Worm (Caenorhabditis elegans) whole organism, L1 larva: Measurements from ENCODE around the gene ZK370.6.

Experiments used
- C16A3.4 ChIP-seq: fragments of 150-350 bp; optimal IDR thresholded peaks from 2 replicates; lab custom pipeline; 2014; ENCODE audit warnings: missing biosample characterization, missing genetic modification characterization
- C34B4.2 ChIP-seq: sonication (generic microtip); optimal IDR thresholded peaks from 2 replicates; lab custom pipeline; 2017; ENCODE audit warnings: mild to moderate bottlenecking, missing genetic modification characterization, missing compliant biosample characterization
- F16B12.6 ChIP-seq: fragments of 150-350 bp; optimal IDR thresholded peaks from 2 replicates; lab custom pipeline; 2014; ENCODE audit warnings: missing biosample characterization, missing genetic modification characterization
- Y116A8C.19 ChIP-seq: sonication (generic microtip); optimal IDR thresholded peaks from 2 replicates; lab custom pipeline; 2016; ENCODE audit warnings: missing compliant biosample characterization, missing genetic modification characterization, borderline replicate concordance
- aha-1 ChIP-seq: fragments of 150-350 bp; optimal IDR thresholded peaks from 2 replicates; lab custom pipeline; 2014; ENCODE audit warnings: missing biosample characterization, missing genetic modification characterization
- alr-1 ChIP-seq: fragments of 200-800 bp; sonication (Bioruptor generic); optimal IDR thresholded peaks from 2 replicates; lab custom pipeline; 2018; ENCODE audit warnings: borderline replicate concordance, mild to moderate bottlenecking, missing genetic modification characterization, missing compliant biosample characterization
- ama-1 ChIP-seq: fragments of 150-350 bp; optimal IDR thresholded peaks from 2 replicates; lab custom pipeline; 2014
- blmp-1 ChIP-seq: fragments of 150-350 bp; optimal IDR thresholded peaks from 2 replicates; lab custom pipeline; 2014; ENCODE audit warnings: missing biosample characterization, missing genetic modification characterization
- ceh-88 ChIP-seq: fragments of 200-800 bp; sonication (Bioruptor generic); IDR thresholded peaks from 2 replicates; pipeline ENCODE4 v1.3.6; 2022; ENCODE audit warnings: missing genetic modification characterization, missing compliant biosample characterization
- ceh-90 ChIP-seq: sonication (generic microtip); optimal IDR thresholded peaks from 2 replicates; lab custom pipeline; 2016; ENCODE audit warnings: missing genetic modification characterization, missing compliant biosample characterization
- ces-1 ChIP-seq: fragments of 150-350 bp; optimal IDR thresholded peaks from 2 replicates; lab custom pipeline; 2014; ENCODE audit warnings: missing biosample characterization, missing genetic modification reagents, missing genetic modification characterization
- dpl-1 ChIP-seq, 3 experiments: fragments of 150-350 bp in 2 of 3; sonication (generic microtip) in 1 of 3; optimal IDR thresholded peaks; 2 replicates each; lab custom pipeline; 2014 to 2017; ENCODE audit warnings: missing biosample characterization in 3 of 3, missing genetic modification characterization in 3 of 3, missing genetic modification reagents in 3 of 3
- egl-13 ChIP-seq: sonication (generic microtip); optimal IDR thresholded peaks from 2 replicates; lab custom pipeline; 2016; ENCODE audit warnings: missing genotype, missing genetic modification reagents, missing genetic modification characterization, missing compliant biosample characterization
- elt-3 ChIP-seq, 6 experiments: fragments of 150-350 bp in 1 of 6; sonication (generic microtip); optimal IDR thresholded peaks; 2 replicates each; lab custom pipeline; 2017 to 2018; ENCODE audit warnings: missing biosample characterization in 6 of 6, missing genetic modification characterization in 6 of 6, inconsistent platforms in 1 of 6
- fos-1 ChIP-seq: fragments of 150-350 bp; optimal IDR thresholded peaks from 2 replicates; lab custom pipeline; 2014; ENCODE audit warnings: missing biosample characterization, missing genetic modification characterization
- hlh-4 ChIP-seq: sonication (generic microtip); optimal IDR thresholded peaks from 2 replicates; lab custom pipeline; 2016; ENCODE audit warnings: mild to moderate bottlenecking, missing genetic modification characterization, missing compliant biosample characterization
- hpl-2 ChIP-seq: fragments of 150-350 bp; optimal IDR thresholded peaks from 2 replicates; lab custom pipeline; 2014; ENCODE audit warnings: missing biosample characterization, missing genetic modification reagents, missing genetic modification characterization
- irx-1 ChIP-seq: sonication (generic microtip); optimal IDR thresholded peaks from 2 replicates; lab custom pipeline; 2016; ENCODE audit warnings: missing genetic modification characterization, missing compliant biosample characterization
- isw-1 ChIP-seq: fragments of 200-800 bp; sonication (Bioruptor generic); IDR thresholded peaks from 2 replicates; pipeline ENCODE4 v1.3.6; 2022; ENCODE audit warnings: missing genetic modification characterization, missing compliant biosample characterization
- jun-1 ChIP-seq: fragments of 150-350 bp; optimal IDR thresholded peaks from 2 replicates; lab custom pipeline; 2014; ENCODE audit warnings: missing biosample characterization, missing genetic modification reagents, missing genetic modification characterization
- lin-14 ChIP-seq: fragments of 200-800 bp; sonication (Bioruptor generic); optimal IDR thresholded peaks from 2 replicates; lab custom pipeline; 2018; ENCODE audit warnings: mild to moderate bottlenecking, missing genetic modification characterization, moderate library complexity, missing compliant biosample characterization
- lin-35 ChIP-seq, 2 experiments: fragments of 150-350 bp; optimal IDR thresholded peaks; 2 replicates each; lab custom pipeline; 2014; ENCODE audit warnings: missing biosample characterization in 2 of 2, missing genetic modification characterization in 2 of 2, missing genetic modification reagents in 2 of 2
- lir-3 ChIP-seq: sonication (generic microtip); optimal IDR thresholded peaks from 2 replicates; lab custom pipeline; 2016; ENCODE audit warnings: mild to moderate bottlenecking, missing genetic modification characterization, moderate library complexity, missing compliant biosample characterization; ENCODE audit not compliant: poor library complexity
- mdl-1 ChIP-seq, 2 experiments: fragments of 150-350 bp; optimal IDR thresholded peaks; 2 replicates each; lab custom pipeline; 2014 to 2017; ENCODE audit warnings: missing biosample characterization in 2 of 2, missing genetic modification characterization in 2 of 2, inconsistent platforms in 1 of 2
- mef-2 ChIP-seq: fragments of 150-350 bp; optimal IDR thresholded peaks from 2 replicates; lab custom pipeline; 2014; ENCODE audit warnings: missing biosample characterization, missing genetic modification characterization
- mep-1 ChIP-seq: fragments of 150-350 bp; optimal IDR thresholded peaks from 2 replicates; lab custom pipeline; 2014; ENCODE audit warnings: missing biosample characterization, missing genetic modification characterization
- nhr-12 ChIP-seq: sonication (generic microtip); optimal IDR thresholded peaks from 2 replicates; lab custom pipeline; 2017; ENCODE audit warnings: missing biosample characterization, missing genetic modification characterization
- nhr-71 ChIP-seq: sonication (generic microtip); optimal IDR thresholded peaks from 2 replicates; lab custom pipeline; 2016; ENCODE audit warnings: mild to moderate bottlenecking, missing genetic modification characterization, moderate library complexity, missing compliant biosample characterization
- nhr-84 ChIP-seq: sonication (generic microtip); optimal IDR thresholded peaks from 2 replicates; lab custom pipeline; 2017; ENCODE audit warnings: missing biosample characterization, missing genetic modification characterization
- nhr-85 ChIP-seq: sonication (generic microtip); peaks from one replicate; lab custom pipeline; 2016; ENCODE audit warnings: missing genetic modification characterization, inconsistent platforms, missing compliant biosample characterization
- nhr-90 ChIP-seq: sonication (generic microtip); optimal IDR thresholded peaks from 2 replicates; lab custom pipeline; 2016; ENCODE audit warnings: mild to moderate bottlenecking, missing genetic modification characterization, missing compliant biosample characterization; ENCODE audit not compliant: poor library complexity
- pag-3 ChIP-seq: sonication (generic microtip); optimal IDR thresholded peaks from 2 replicates; lab custom pipeline; 2017; ENCODE audit warnings: missing genetic modification characterization, mild to moderate bottlenecking, missing compliant biosample characterization, antibody characterized with exemption, borderline replicate concordance; ENCODE audit not compliant: insufficient read depth
- pax-3 ChIP-seq: fragments of 200-800 bp; sonication (Bioruptor generic); optimal IDR thresholded peaks from 2 replicates; lab custom pipeline; 2018; ENCODE audit warnings: mild to moderate bottlenecking, missing genetic modification characterization, moderate library complexity, missing compliant biosample characterization
- skn-1 ChIP-seq: fragments of 150-350 bp; optimal IDR thresholded peaks from 2 replicates; lab custom pipeline; 2014; ENCODE audit warnings: missing biosample characterization, missing genetic modification characterization
- snpc-4 ChIP-seq: fragments of 150-350 bp; optimal IDR thresholded peaks from 2 replicates; lab custom pipeline; 2014; ENCODE audit warnings: missing biosample characterization, missing genetic modification characterization
- snu-23 ChIP-seq: sonication (generic microtip); optimal IDR thresholded peaks from 2 replicates; lab custom pipeline; 2016; ENCODE audit warnings: missing genetic modification characterization, missing compliant biosample characterization
- sup-37 ChIP-seq: fragments of 200-800 bp; sonication (Bioruptor generic); optimal IDR thresholded peaks from 2 replicates; lab custom pipeline; 2018; ENCODE audit warnings: mild to moderate bottlenecking, missing genetic modification characterization, missing compliant biosample characterization
- swsn-7 ChIP-seq: sonication (generic microtip); optimal IDR thresholded peaks from 2 replicates; lab custom pipeline; 2016; ENCODE audit warnings: missing genetic modification characterization, missing compliant biosample characterization
- tbx-2 ChIP-seq: sonication (generic microtip); optimal IDR thresholded peaks from 2 replicates; lab custom pipeline; 2016; ENCODE audit warnings: missing genetic modification characterization, missing compliant biosample characterization
- tlp-1 ChIP-seq: fragments of 150-350 bp; optimal IDR thresholded peaks from 2 replicates; lab custom pipeline; 2014; ENCODE audit warnings: missing biosample characterization, missing genetic modification characterization
- unc-30 ChIP-seq: sonication (generic microtip); optimal IDR thresholded peaks from 2 replicates; lab custom pipeline; 2017; ENCODE audit warnings: missing biosample characterization, missing genetic modification characterization
- unc-62 ChIP-seq: fragments of 150-350 bp; optimal IDR thresholded peaks from 2 replicates; lab custom pipeline; 2014; ENCODE audit warnings: missing biosample characterization, missing genetic modification reagents, missing genetic modification characterization
- xbp-1 ChIP-seq: sonication (generic microtip); optimal IDR thresholded peaks from 2 replicates; lab custom pipeline; 2016; ENCODE audit warnings: missing genetic modification characterization, missing compliant biosample characterization
- zip-4 ChIP-seq: fragments of 200-800 bp; sonication (Bioruptor generic); optimal IDR thresholded peaks from 2 replicates; lab custom pipeline; 2018; ENCODE audit warnings: mild to moderate bottlenecking, missing genetic modification characterization, moderate library complexity, missing compliant biosample characterization
- ztf-11 ChIP-seq, 2 experiments: sonication (generic microtip); optimal IDR thresholded peaks; 2 replicates each; lab custom pipeline; 2016 to 2017; ENCODE audit warnings: missing genetic modification characterization in 2 of 2, missing biosample characterization in 1 of 2, missing compliant biosample characterization in 1 of 2
- ztf-4 ChIP-seq: fragments of 150-350 bp; optimal IDR thresholded peaks from 2 replicates; lab custom pipeline; 2014; ENCODE audit warnings: missing biosample characterization, missing genetic modification characterization

Gene ZK370.6

DNA sequence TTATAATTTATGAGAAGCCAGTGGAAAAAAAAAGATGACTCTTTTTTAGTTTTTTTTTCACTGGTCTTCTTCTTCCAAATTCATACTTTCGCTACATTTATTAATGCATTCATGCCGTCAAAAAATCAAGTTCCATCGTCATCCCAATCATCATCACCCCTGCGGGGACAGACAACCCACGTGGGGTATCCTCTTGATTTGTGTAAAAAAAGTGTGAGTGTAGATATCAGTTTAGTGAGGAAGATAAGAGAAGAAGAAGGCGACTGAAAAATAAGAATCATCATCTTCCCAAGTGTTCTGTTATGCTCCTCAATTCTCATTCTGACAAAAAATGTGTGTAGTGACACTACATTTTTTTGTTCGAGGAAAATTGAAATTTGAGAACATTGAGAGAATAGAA is 11.7 kb downstream of the ZK370.6 start:
- TF ChIP-seq swsn-7 (tag; lab: Kevin White, UChicago) (no peak), egl-13 (tag; lab: Kevin White, UChicago) (no peak), unc-30 (tag; lab: Kevin White, UChicago) (no peak), blmp-1 (tag; lab: Kevin White, UChicago) (peak; percentile 36), elt-3 (tag; optimal IDR thresholded peaks at IDR 0.05; lab: Kevin White, UChicago) (peak in 1 of 6 experiments; percentile 54), lin-14 (peak; percentile 50), mef-2 (tag; lab: Kevin White, UChicago) (no peak), nhr-12 (tag; lab: Kevin White, UChicago) (no peak), ceh-90 (tag; lab: Kevin White, UChicago) (no peak), isw-1 (no peak), fos-1 (tag; lab: Kevin White, UChicago) (no peak), nhr-71 (tag; lab: Kevin White, UChicago) (peak; percentile 45), ces-1 (no peak), ama-1 (lab: Kevin White, UChicago) (no peak), jun-1 (tag; lab: Kevin White, UChicago) (no peak), irx-1 (tag; lab: Kevin White, UChicago) (no peak), C34B4.2 (tag; lab: Kevin White, UChicago) (no peak), Y116A8C.19 (tag; lab: Kevin White, UChicago) (no peak), alr-1 (tag; lab: Kevin White, UChicago) (no peak), pag-3 (tag; lab: Kevin White, UChicago) (no peak), lir-3 (tag; lab: Kevin White, UChicago) (no peak), aha-1 (no peak), tbx-2 (tag; lab: Kevin White, UChicago) (no peak), xbp-1 (tag; lab: Kevin White, UChicago) (no peak), F16B12.6 (tag; lab: Kevin White, UChicago) (no peak), C16A3.4 (no peak), hpl-2 (no peak), snpc-4 (tag; lab: Kevin White, UChicago) (no peak), snu-23 (GFP tag; lab: Kevin White, UChicago) (peak; percentile 30), dpl-1 (GFP tag; optimal IDR thresholded peaks at IDR 0.05; lab: Kevin White, UChicago) (no peak), zip-4 (GFP tag; lab: Kevin White, UChicago) (no peak), ztf-11 (tag; optimal IDR thresholded peaks at IDR 0.05; lab: Kevin White, UChicago) (no peak), pax-3 (tag; lab: Kevin White, UChicago) (no peak), ceh-88 (no peak), lin-35 (GFP tag; optimal IDR thresholded peaks at IDR 0.05; lab: Kevin White, UChicago) (peak in 1 of 2 experiments; percentile 40), sup-37 (no peak), nhr-90 (tag; lab: Kevin White, UChicago) (peak; percentile 12), mdl-1 (tag; optimal IDR thresholded peaks at IDR 0.05; lab: Kevin White, UChicago) (peak in 1 of 2 experiments; percentile 54), tlp-1 (tag; lab: Kevin White, UChicago) (no peak), nhr-84 (tag; lab: Kevin White, UChicago) (no peak), unc-62 (GFP tag; lab: Kevin White, UChicago) (no peak), hlh-4 (tag; lab: Kevin White, UChicago) (no peak), nhr-85 (no peak), skn-1 (tag; lab: Kevin White, UChicago) (no peak), ztf-4 (tag; lab: Kevin White, UChicago) (no peak), mep-1 (tag; lab: Kevin White, UChicago) (no peak)
- TF ChIP-seq, all 84 proteins: peak for 8
